Worm (Caenorhabditis elegans): ENCODE measurements around the gene srh-35.

The srh-35 gene

ce11 chrV:479046-479445, 30.0 kb upstream of the srh-35 start:
- TF ChIP-seq nhr-77 (tag; optimal IDR thresholded peaks at IDR 0.05) (no peak), C34F6.9 (tag; optimal IDR thresholded peaks at IDR 0.05) (no peak)

ce11 chrV:477664-478212, 28.7 kb upstream of the srh-35 start, which contains the start of gene nhr-55:
Gene nhr-55 (plus strand): TSS chrV:478162.
- TF ChIP-seq elt-1 (tag; optimal IDR thresholded peaks at IDR 0.05) = no peak
- TF ChIP-seq mdl-1 (tag; optimal IDR thresholded peaks at IDR 0.05) = no peak
- no peak for TF ChIP-seq gmeb-1 (tag; optimal IDR thresholded peaks at IDR 0.05)
- TF ChIP-seq nhr-11 (tag; optimal IDR thresholded peaks at IDR 0.05) = no peak
- TF ChIP-seq nhr-23 (tag; optimal IDR thresholded peaks at IDR 0.05) = no peak
- TF ChIP-seq nhr-12 (tag; optimal IDR thresholded peaks at IDR 0.05) = no peak
- TF ChIP-seq sma-9 (GFP tag; optimal IDR thresholded peaks at IDR 0.05) = peak; percentile 53
- no peak for TF ChIP-seq sma-9 (tag; optimal IDR thresholded peaks at IDR 0.05)
- TF ChIP-seq lin-39 (tag; optimal IDR thresholded peaks at IDR 0.05) = no peak
- no peak for TF ChIP-seq elt-3 (tag; optimal IDR thresholded peaks at IDR 0.05)
- TF ChIP-seq ZK546.5 (tag; optimal IDR thresholded peaks at IDR 0.05) = no peak
- peak; percentile 44 for TF ChIP-seq crh-2 (tag; optimal IDR thresholded peaks at IDR 0.05)
- no peak for TF ChIP-seq lsy-2 (tag; optimal IDR thresholded peaks at IDR 0.05)
- no peak for TF ChIP-seq snpc-4 (tag; optimal IDR thresholded peaks at IDR 0.05)
- TF ChIP-seq ztf-11 (tag; optimal IDR thresholded peaks at IDR 0.05) = no peak
- no peak for TF ChIP-seq dmd-4 (tag; optimal IDR thresholded peaks at IDR 0.05)
- TF ChIP-seq nhr-25 (tag; optimal IDR thresholded peaks at IDR 0.05) = no peak
- TF ChIP-seq nhr-6 (tag; optimal IDR thresholded peaks at IDR 0.05) = no peak
- TF ChIP-seq nhr-77 (tag; optimal IDR thresholded peaks at IDR 0.05) = no peak
- no peak for TF ChIP-seq sem-4 (tag; optimal IDR thresholded peaks at IDR 0.05)
- TF ChIP-seq Y55F3AM.14 (GFP tag; optimal IDR thresholded peaks at IDR 0.05) = no peak
- TF ChIP-seq unc-62 (GFP tag; optimal IDR thresholded peaks at IDR 0.05) = no peak
- peak; percentile 93 for TF ChIP-seq fos-1 (tag; optimal IDR thresholded peaks at IDR 0.05)
- no peak for TF ChIP-seq lin-11 (tag; optimal IDR thresholded peaks at IDR 0.05)
- TF ChIP-seq mab-5 (tag; optimal IDR thresholded peaks at IDR 0.05) = no peak
- no peak for TF ChIP-seq lin-13 (GFP tag; optimal IDR thresholded peaks at IDR 0.05)
- TF ChIP-seq ama-1 (optimal IDR thresholded peaks at IDR 0.05) = no peak

ce11 chrV:474516-474915, 25.5 kb upstream of the srh-35 start, which contains the start of gene nhr-99:
Gene nhr-99 (plus strand): TSS chrV:474778.
- TF ChIP-seq gmeb-1 (tag; optimal IDR thresholded peaks at IDR 0.05) (no peak), crh-2 (tag; optimal IDR thresholded peaks at IDR 0.05) (peak; percentile 26), fos-1 (tag; optimal IDR thresholded peaks at IDR 0.05) (peak; percentile 79), unc-39 (tag; optimal IDR thresholded peaks at IDR 0.05) (no peak), sma-9 (GFP tag; optimal IDR thresholded peaks at IDR 0.05) (peak; percentile 43), sma-9 (tag; optimal IDR thresholded peaks at IDR 0.05) (no peak)

ce11 chrV:472589-472988, 23.6 kb upstream of the srh-35 start, which contains the start of gene srt-31:
Gene srt-31 (plus strand): TSS chrV:472889.
- TF ChIP-seq zag-1 (tag; optimal IDR thresholded peaks at IDR 0.05) (no peak), nhr-12 (tag; optimal IDR thresholded peaks at IDR 0.05) (no peak), mab-5 (tag; optimal IDR thresholded peaks at IDR 0.05) (no peak), ZK546.5 (tag; optimal IDR thresholded peaks at IDR 0.05) (no peak), unc-39 (tag; optimal IDR thresholded peaks at IDR 0.05) (no peak), egl-27 (tag; optimal IDR thresholded peaks at IDR 0.05) (no peak), nhr-10 (tag; optimal IDR thresholded peaks at IDR 0.05) (no peak), crh-2 (tag; optimal IDR thresholded peaks at IDR 0.05) (no peak), nhr-23 (tag; optimal IDR thresholded peaks at IDR 0.05) (no peak), dmd-4 (tag; optimal IDR thresholded peaks at IDR 0.05) (no peak), fos-1 (tag; optimal IDR thresholded peaks at IDR 0.05) (no peak)

ce11 chrV:468460-468859, 19.4 kb upstream of the srh-35 start, which contains the start of gene srbc-57:
Gene srbc-57 (minus strand): TSS chrV:468560.
- TF ChIP-seq lsy-2 (tag; optimal IDR thresholded peaks at IDR 0.05) = no peak
- no peak for TF ChIP-seq mab-5 (tag; optimal IDR thresholded peaks at IDR 0.05)
- TF ChIP-seq nhr-237 (tag; optimal IDR thresholded peaks at IDR 0.05) = no peak
- no peak for TF ChIP-seq lin-39 (tag; optimal IDR thresholded peaks at IDR 0.05)
- no peak for TF ChIP-seq gmeb-1 (tag; optimal IDR thresholded peaks at IDR 0.05)
- no peak for TF ChIP-seq sem-4 (tag; optimal IDR thresholded peaks at IDR 0.05)
- TF ChIP-seq nhr-129 (tag; optimal IDR thresholded peaks at IDR 0.05) = no peak
- TF ChIP-seq fos-1 (tag; optimal IDR thresholded peaks at IDR 0.05) = no peak
- no peak for TF ChIP-seq nhr-12 (tag; optimal IDR thresholded peaks at IDR 0.05)
- no peak for TF ChIP-seq unc-62 (GFP tag; optimal IDR thresholded peaks at IDR 0.05)
- TF ChIP-seq peb-1 (tag; optimal IDR thresholded peaks at IDR 0.05) = no peak
- TF ChIP-seq sma-9 (GFP tag; optimal IDR thresholded peaks at IDR 0.05) = no peak
- TF ChIP-seq sma-9 (tag; optimal IDR thresholded peaks at IDR 0.05) = no peak
- TF ChIP-seq snpc-4 (tag; optimal IDR thresholded peaks at IDR 0.05) = no peak
- TF ChIP-seq nhr-6 (tag; optimal IDR thresholded peaks at IDR 0.05) = no peak
- no peak for TF ChIP-seq dmd-4 (tag; optimal IDR thresholded peaks at IDR 0.05)
